Worm (Caenorhabditis elegans): ENCODE results near the gene D1022.4.

- TF ChIP-seq elt-3 (tag; optimal IDR thresholded peaks at IDR 0.05) (no peak), snpc-4 (tag; optimal IDR thresholded peaks at IDR 0.05) (no peak), mab-5 (tag; optimal IDR thresholded peaks at IDR 0.05) (no peak), elt-1 (tag; optimal IDR thresholded peaks at IDR 0.05; ENCODE audit: borderline replicate concordance, insufficient read depth) (no peak), pha-4 (tag; optimal IDR thresholded peaks at IDR 0.05) (no peak), unc-62 (GFP tag; optimal IDR thresholded peaks at IDR 0.05) (no peak), ham-2 (GFP tag; optimal IDR thresholded peaks at IDR 0.05) (no peak), blmp-1 (tag; optimal IDR thresholded peaks at IDR 0.05) (no peak), lin-32 (GFP tag; optimal IDR thresholded peaks at IDR 0.05) (no peak), sptf-1 (tag; optimal IDR thresholded peaks at IDR 0.05) (no peak), nhr-76 (tag; optimal IDR thresholded peaks at IDR 0.05) (no peak), unc-39 (tag; optimal IDR thresholded peaks at IDR 0.05) (no peak), hlh-1 (tag; optimal IDR thresholded peaks at IDR 0.05) (no peak)
These were observed 24.8 kb downstream of the D1022.4 start, which contains the start of gene srd-54 for ce11 chrII:7432327-7432726.
